Worm (Caenorhabditis elegans): ENCODE data around the gene golg-2.

golg-2 gene

ce11 chrII:5067927-5068326, 28.0 kb upstream of the golg-2 start, which contains the start of gene C27A2.8:
Gene C27A2.8 (minus strand): TSS chrII:5068043.
- TF ChIP-seq ceh-34 (tag; optimal IDR thresholded peaks at IDR 0.05) (no peak), ceh-31 (tag; optimal IDR thresholded peaks at IDR 0.05) (no peak), pag-3 (tag; optimal IDR thresholded peaks at IDR 0.05; ENCODE audit: borderline replicate concordance) (no peak), hlh-15 (tag; optimal IDR thresholded peaks at IDR 0.05) (no peak), nhr-232 (tag; optimal IDR thresholded peaks at IDR 0.05) (no peak), ceh-24 (tag; optimal IDR thresholded peaks at IDR 0.05) (no peak), ceh-30 (tag; optimal IDR thresholded peaks at IDR 0.05) (no peak), ceh-22 (tag; optimal IDR thresholded peaks at IDR 0.05) (no peak), ceh-45 (GFP tag; IDR thresholded peaks at IDR 0.05) (no peak), che-1 (tag; optimal IDR thresholded peaks at IDR 0.05) (no peak), odd-2 (tag; optimal IDR thresholded peaks at IDR 0.05) (no peak), ceh-14 (tag; optimal IDR thresholded peaks at IDR 0.05) (no peak), dmd-4 (tag; optimal IDR thresholded peaks at IDR 0.05; ENCODE audit: borderline replicate concordance) (no peak), madf-2 (tag; optimal IDR thresholded peaks at IDR 0.05) (no peak), sox-4 (tag; optimal IDR thresholded peaks at IDR 0.05) (no peak), ceh-6 (GFP tag; optimal IDR thresholded peaks at IDR 0.05) (no peak)

ce11 chrII:5066967-5067366, 27.1 kb upstream of the golg-2 start:
- TF ChIP-seq che-1 (tag; optimal IDR thresholded peaks at IDR 0.05) (no peak), pha-4 (tag; optimal IDR thresholded peaks at IDR 0.05) (no peak), ceh-2 (tag; optimal IDR thresholded peaks at IDR 0.05) (no peak), mec-3 (tag; optimal IDR thresholded peaks at IDR 0.05; ENCODE audit: borderline replicate concordance) (no peak), C38D4.7 (GFP tag; optimal IDR thresholded peaks at IDR 0.05) (no peak), T23F11.4 (GFP tag; optimal IDR thresholded peaks at IDR 0.05) (no peak), tbx-7 (tag; optimal IDR thresholded peaks at IDR 0.05) (no peak), dmd-4 (tag; optimal IDR thresholded peaks at IDR 0.05; ENCODE audit: borderline replicate concordance) (no peak), elt-4 (tag; optimal IDR thresholded peaks at IDR 0.05) (no peak), K09A11.1 (tag; optimal IDR thresholded peaks at IDR 0.05; ENCODE audit: insufficient read depth) (no peak), ceh-14 (tag; optimal IDR thresholded peaks at IDR 0.05) (no peak), ref-2 (tag; optimal IDR thresholded peaks at IDR 0.05) (no peak), unc-55 (GFP tag; optimal IDR thresholded peaks at IDR 0.05) (no peak), pag-3 (tag; optimal IDR thresholded peaks at IDR 0.05; ENCODE audit: borderline replicate concordance) (no peak), unc-3 (GFP tag; conservative IDR thresholded peaks at IDR 0.05) (no peak), unc-3 (tag; optimal IDR thresholded peaks at IDR 0.05) (no peak), ceh-19 (GFP tag; optimal IDR thresholded peaks at IDR 0.05) (no peak), rnt-1 (tag; optimal IDR thresholded peaks at IDR 0.05) (no peak)

- TF ChIP-seq tbx-7 (tag; optimal IDR thresholded peaks at IDR 0.05) (peak; percentile 43), hlh-8 (tag; optimal IDR thresholded peaks at IDR 0.05) (peak; percentile 13), lin-11 (tag; optimal IDR thresholded peaks at IDR 0.05) (no peak), npax-4 (tag; optimal IDR thresholded peaks at IDR 0.05) (no peak), hlh-6 (tag; optimal IDR thresholded peaks at IDR 0.05) (no peak), fax-1 (tag; optimal IDR thresholded peaks at IDR 0.05) (peak; percentile 58), ceh-34 (tag; optimal IDR thresholded peaks at IDR 0.05) (peak; percentile 68), ceh-31 (tag; optimal IDR thresholded peaks at IDR 0.05) (peak; percentile 91), lim-6 (tag; optimal IDR thresholded peaks at IDR 0.05) (peak; percentile 25), hlh-15 (tag; optimal IDR thresholded peaks at IDR 0.05) (no peak), pax-1 (tag; optimal IDR thresholded peaks at IDR 0.05) (peak; percentile 16), nhr-232 (tag; optimal IDR thresholded peaks at IDR 0.05) (no peak), sox-2 (GFP tag; IDR thresholded peaks at IDR 0.05) (no peak), rnt-1 (tag; optimal IDR thresholded peaks at IDR 0.05) (peak; percentile 52), ztf-16 (tag; optimal IDR thresholded peaks at IDR 0.05) (peak; percentile 14), ceh-14 (tag; optimal IDR thresholded peaks at IDR 0.05) (peak; percentile 52), nfya-1 (tag; optimal IDR thresholded peaks at IDR 0.05) (peak; percentile 38), unc-42 (tag; optimal IDR thresholded peaks at IDR 0.05) (peak; percentile 56), F13H6.1 (tag; optimal IDR thresholded peaks at IDR 0.05) (peak; percentile 36), ceh-30 (tag; optimal IDR thresholded peaks at IDR 0.05) (no peak), unc-3 (GFP tag; conservative IDR thresholded peaks at IDR 0.05) (no peak), unc-3 (tag; optimal IDR thresholded peaks at IDR 0.05) (no peak), zip-5 (tag; optimal IDR thresholded peaks at IDR 0.05) (peak; percentile 43), tbx-2 (tag; optimal IDR thresholded peaks at IDR 0.05) (peak; percentile 73), pqm-1 (tag; optimal IDR thresholded peaks at IDR 0.05) (peak; percentile 23), ceh-2 (tag; optimal IDR thresholded peaks at IDR 0.05) (peak; percentile 69), ceh-24 (tag; optimal IDR thresholded peaks at IDR 0.05) (no peak), C08G9.2 (tag; optimal IDR thresholded peaks at IDR 0.05) (peak; percentile 63), ets-4 (tag; optimal IDR thresholded peaks at IDR 0.05) (peak; percentile 57)
Observed at ce11 chrII:5061794-5062368, 22.0 kb upstream of the golg-2 start, which contains the start of gene smc-5. Gene smc-5 (plus strand): TSS chrII:5062125.
